Worm (Caenorhabditis elegans) whole organism, L3 larva: ENCODE data around the gene brp-1.

Experiments
- ama-1 ChIP-seq: fragments of 150-350 bp; optimal IDR thresholded peaks from 2 replicates; lab custom pipeline; 2018
- elt-1 ChIP-seq: fragments of 150-350 bp; optimal IDR thresholded peaks from 2 replicates; lab custom pipeline; 2014; ENCODE audit warnings: missing biosample characterization, missing genetic modification characterization
- fos-1 ChIP-seq: fragments of 150-350 bp; optimal IDR thresholded peaks from 2 replicates; lab custom pipeline; 2014; ENCODE audit warnings: missing biosample characterization, missing genetic modification characterization
- lin-15B ChIP-seq: fragments of 150-350 bp; optimal IDR thresholded peaks from 2 replicates; lab custom pipeline; 2014; ENCODE audit warnings: missing biosample characterization, missing genetic modification characterization
- lin-39 ChIP-seq: fragments of 150-350 bp; optimal IDR thresholded peaks from 2 replicates; lab custom pipeline; 2018; ENCODE audit warnings: missing biosample characterization, missing genetic modification reagents, missing genetic modification characterization
- mdl-1 ChIP-seq: fragments of 150-350 bp; optimal IDR thresholded peaks from 2 replicates; lab custom pipeline; 2014; ENCODE audit warnings: missing biosample characterization, missing genetic modification characterization
- nhr-77 ChIP-seq: fragments of 150-350 bp; optimal IDR thresholded peaks from 2 replicates; lab custom pipeline; 2014; ENCODE audit warnings: missing biosample characterization, missing genetic modification characterization
- pha-4 ChIP-seq: fragments of 150-350 bp; optimal IDR thresholded peaks from 2 replicates; lab custom pipeline; 2014; ENCODE audit warnings: missing biosample characterization, missing genetic modification reagents, missing genetic modification characterization
- skn-1 ChIP-seq: fragments of 150-350 bp; optimal IDR thresholded peaks from 2 replicates; lab custom pipeline; 2014; ENCODE audit warnings: missing biosample characterization, missing genetic modification characterization
- snpc-4 ChIP-seq: fragments of 150-350 bp; optimal IDR thresholded peaks from 2 replicates; lab custom pipeline; 2014; ENCODE audit warnings: missing biosample characterization, missing genetic modification characterization
- unc-62 ChIP-seq: fragments of 150-350 bp; sonication (generic microtip); optimal IDR thresholded peaks from 4 replicates; lab custom pipeline; 2014; ENCODE audit warnings: missing biosample characterization, missing genetic modification reagents, missing genetic modification characterization

DNA sequence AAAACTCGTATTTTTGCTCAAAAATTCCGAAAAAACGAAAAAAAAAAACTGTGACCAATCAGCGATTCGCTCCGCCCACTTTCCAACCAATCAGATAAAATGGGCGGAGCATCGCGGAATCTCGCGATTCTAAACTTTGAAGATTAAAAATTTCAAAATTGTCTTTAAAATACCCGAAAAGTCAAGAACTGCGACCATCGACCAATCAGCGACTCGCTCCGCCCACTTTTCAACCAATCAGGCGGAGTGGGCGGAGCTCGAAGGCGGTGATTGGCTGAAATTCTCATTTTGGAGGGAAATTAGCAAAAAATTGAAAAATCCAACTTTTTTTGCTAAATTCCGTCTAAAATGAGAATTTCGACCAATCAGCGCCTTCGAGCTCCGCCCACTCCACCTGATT lies 24.6 kb upstream of the brp-1 start:
- TF ChIP-seq mdl-1 (tag; lab: Kevin White, UChicago) (no peak), skn-1 (tag; lab: Kevin White, UChicago) (no peak), lin-39 (tag; lab: Kevin White, UChicago) (no peak), elt-1 (tag; lab: Kevin White, UChicago) (no peak), fos-1 (tag; lab: Kevin White, UChicago) (no peak), nhr-77 (tag; lab: Kevin White, UChicago) (no peak), ama-1 (lab: Kevin White, UChicago) (no peak), lin-15B (tag; lab: Kevin White, UChicago) (no peak), snpc-4 (no peak), unc-62 (no peak), pha-4 (tag; lab: Kevin White, UChicago) (no peak)
